Fruit fly (Drosophila melanogaster) whole organism, embryonic: ENCODE results near the gene CG7402.
A peak's percentile ranks its signal among the peaks of the same experiment; 100 is the strongest.

Experiments
- Atf3 ChIP-seq: fragments of 200-800 bp; sonication (Bioruptor generic); optimal IDR thresholded peaks from 3 replicates; lab custom pipeline; 2016; ENCODE audit warnings: missing biosample characterization, missing genetic modification characterization
- CG11695 ChIP-seq: fragments of 200-800 bp; sonication (Bioruptor generic); IDR thresholded peaks from 3 replicates; pipeline ENCODE4 v1.3.6; 2022; ENCODE audit warnings: missing biosample characterization, missing genetic modification characterization
- CG12219 ChIP-seq: fragments of 200-800 bp; sonication (Bioruptor generic); optimal IDR thresholded peaks from 3 replicates; lab custom pipeline; 2018; ENCODE audit warnings: missing biosample characterization, mild to moderate bottlenecking, missing genetic modification characterization
- CG12769 ChIP-seq: fragments of 200-800 bp; sonication (Bioruptor generic); optimal IDR thresholded peaks from 2 replicates; lab custom pipeline; 2019; ENCODE audit warnings: missing biosample characterization, mild to moderate bottlenecking, missing genetic modification characterization, moderate library complexity
- CG13287 ChIP-seq: fragments of 200-800 bp; sonication (Bioruptor generic); IDR thresholded peaks from 2 replicates; pipeline ENCODE4 v1.3.6; 2022; ENCODE audit warnings: missing biosample characterization, missing genetic modification characterization; ENCODE audit not compliant: partially characterized antibody
- CG13424 ChIP-seq: fragments of 200-800 bp; sonication (Bioruptor generic); optimal IDR thresholded peaks from 2 replicates; lab custom pipeline; 2019; ENCODE audit warnings: missing biosample characterization, mild to moderate bottlenecking, missing genetic modification characterization, moderate library complexity
- CG14050 ChIP-seq: fragments of 200-800 bp; sonication (Bioruptor generic); IDR thresholded peaks from 3 replicates; pipeline ENCODE4 v1.3.6; 2022; ENCODE audit warnings: missing biosample characterization, missing genetic modification characterization
- CG14441 ChIP-seq: fragments of 200-800 bp; sonication (Bioruptor generic); IDR thresholded peaks from 2 replicates; pipeline ENCODE4 v1.3.6; 2022; ENCODE audit warnings: missing biosample characterization, missing genetic modification characterization
- CG14860 ChIP-seq: fragments of 200-800 bp; sonication (Bioruptor generic); IDR thresholded peaks from 3 replicates; pipeline ENCODE4 v1.3.6; 2022; ENCODE audit warnings: missing biosample characterization, missing genetic modification characterization; ENCODE audit not compliant: partially characterized antibody
- CG15269 ChIP-seq: fragments of 200-800 bp; sonication (Bioruptor generic); optimal IDR thresholded peaks from 2 replicates; lab custom pipeline; 2018; ENCODE audit warnings: missing biosample characterization, mild to moderate bottlenecking, missing genetic modification characterization, moderate library complexity
- CG1529 ChIP-seq: fragments of 200-800 bp; sonication (Bioruptor generic); optimal IDR thresholded peaks from 3 replicates; lab custom pipeline; 2018; ENCODE audit warnings: missing biosample characterization, missing genetic modification characterization
- CG2120 ChIP-seq: fragments of 200-800 bp; sonication (Bioruptor generic); optimal IDR thresholded peaks from 3 replicates; lab custom pipeline; 2016; ENCODE audit warnings: missing biosample characterization, missing genetic modification characterization
- CG2678 ChIP-seq: fragments of 200-800 bp; sonication (Bioruptor generic); optimal IDR thresholded peaks from 3 replicates; lab custom pipeline; 2019; ENCODE audit warnings: missing biosample characterization, mild to moderate bottlenecking, missing genetic modification characterization, moderate library complexity
- CG32532 ChIP-seq: fragments of 200-800 bp; sonication (Bioruptor generic); IDR thresholded peaks from 2 replicates; pipeline ENCODE4 v1.3.6; 2022; ENCODE audit warnings: missing biosample characterization, missing genetic modification characterization
- CG3726 ChIP-seq: fragments of 200-800 bp; sonication (Bioruptor generic); IDR thresholded peaks from 3 replicates; pipeline ENCODE4, ENCODE4 v1.3.6; 2022; ENCODE audit warnings: missing biosample characterization, missing genetic modification characterization
- CG4707 ChIP-seq: fragments of 200-800 bp; sonication (Bioruptor generic); optimal IDR thresholded peaks from 2 replicates; lab custom pipeline; 2018; ENCODE audit warnings: missing biosample characterization, mild to moderate bottlenecking, missing genetic modification characterization, moderate library complexity
- CG7372 ChIP-seq: fragments of 200-800 bp; sonication (Bioruptor generic); IDR thresholded peaks from 2 replicates; pipeline ENCODE4 v1.3.6; 2022; ENCODE audit warnings: missing biosample characterization, missing genetic modification characterization
- CG8281 ChIP-seq: fragments of 200-800 bp; sonication (Bioruptor generic); optimal IDR thresholded peaks from 2 replicates; lab custom pipeline; 2018; ENCODE audit warnings: missing biosample characterization, mild to moderate bottlenecking, missing genetic modification characterization, moderate library complexity
- Dp ChIP-seq: fragments of 200-800 bp; sonication (Bioruptor generic); optimal IDR thresholded peaks from 2 replicates; lab custom pipeline; 2018; ENCODE audit warnings: missing biosample characterization, mild to moderate bottlenecking, missing genetic modification characterization, moderate library complexity
- HmgZ ChIP-seq: fragments of 200-800 bp; sonication (Bioruptor generic); optimal IDR thresholded peaks from 2 replicates; lab custom pipeline; 2018; ENCODE audit warnings: missing biosample characterization, mild to moderate bottlenecking, missing genetic modification characterization
- MBD-R2 ChIP-seq: fragments of 200-800 bp; sonication (Bioruptor generic); IDR thresholded peaks from 2 replicates; pipeline ENCODE4 v1.3.6; 2022; ENCODE audit warnings: missing biosample characterization, missing genetic modification characterization
- Med ChIP-seq: fragments of 200-800 bp; sonication (Bioruptor generic); peaks from one replicate; lab custom pipeline; 2016; ENCODE audit warnings: missing biosample characterization, missing genetic modification characterization, mild to moderate bottlenecking, inconsistent platforms, moderate library complexity
- Mrtf ChIP-seq: fragments of 200-800 bp; sonication (Bioruptor generic); IDR thresholded peaks from 3 replicates; pipeline ENCODE4 v1.3.6; 2022; ENCODE audit warnings: missing biosample characterization, missing genetic modification characterization
- Pdp1 ChIP-seq, 2 experiments: fragments of 200-800 bp; sonication (Bioruptor generic); optimal IDR thresholded peaks; 3 replicates each; lab custom pipeline; 2016; ENCODE audit warnings: missing biosample characterization in 2 of 2, missing genetic modification characterization in 2 of 2, mild to moderate bottlenecking in 1 of 2, moderate library complexity in 1 of 2
- Ptx1 ChIP-seq: fragments of 200-800 bp; sonication (Bioruptor generic); IDR thresholded peaks from 2 replicates; pipeline ENCODE4 v1.3.6; 2022; ENCODE audit warnings: missing biosample characterization, missing genetic modification characterization
- Sox100B ChIP-seq: fragments of 200-800 bp; sonication (Bioruptor generic); optimal IDR thresholded peaks from 3 replicates; lab custom pipeline; 2018; ENCODE audit warnings: missing biosample characterization, mild to moderate bottlenecking, missing genetic modification characterization
- ash1 ChIP-seq: fragments of 200-800 bp; sonication (Bioruptor generic); optimal IDR thresholded peaks from 2 replicates; lab custom pipeline; 2018; ENCODE audit warnings: missing biosample characterization, mild to moderate bottlenecking, missing genetic modification characterization
- bab2 ChIP-seq: fragments of 200-800 bp; sonication (Bioruptor generic); optimal IDR thresholded peaks from 2 replicates; lab custom pipeline; 2016; ENCODE audit warnings: missing biosample characterization, missing genetic modification characterization
- bcd ChIP-seq: fragments of 200-800 bp; sonication (Bioruptor generic); optimal IDR thresholded peaks from 2 replicates; lab custom pipeline; 2017; ENCODE audit warnings: missing biosample characterization, mild to moderate bottlenecking, missing genetic modification characterization
- bowl ChIP-seq: fragments of 200-800 bp; sonication (Bioruptor generic); IDR thresholded peaks from 2 replicates; pipeline ENCODE4 v1.3.6; 2022; ENCODE audit warnings: missing biosample characterization, missing genetic modification characterization
- bsh ChIP-seq, 2 experiments: fragments of 200-800 bp; sonication (Bioruptor generic); optimal IDR thresholded peaks; 2 replicates each; lab custom pipeline; 2017 to 2018; ENCODE audit warnings: mild to moderate bottlenecking in 2 of 2, missing biosample characterization in 2 of 2, missing genetic modification characterization in 2 of 2, moderate library complexity in 1 of 2
- ci ChIP-seq: fragments of 200-800 bp; sonication (Bioruptor generic); IDR thresholded peaks from 3 replicates; pipeline ENCODE4 v1.3.6; 2022; ENCODE audit warnings: missing biosample characterization, missing genetic modification characterization
- crc ChIP-seq: fragments of 200-800 bp; sonication (Bioruptor generic); optimal IDR thresholded peaks from 2 replicates; lab custom pipeline; 2016; ENCODE audit warnings: missing biosample characterization, missing genetic modification characterization
- dpn ChIP-seq, 2 experiments: fragments of 200-800 bp; sonication (Bioruptor generic); optimal IDR thresholded peaks; 3 replicates each; lab custom pipeline; 2016; ENCODE audit warnings: missing biosample characterization in 2 of 2, missing genetic modification characterization in 2 of 2
- kah ChIP-seq: fragments of 200-800 bp; sonication (Bioruptor generic); optimal IDR thresholded peaks from 2 replicates; lab custom pipeline; 2018; ENCODE audit warnings: missing biosample characterization, mild to moderate bottlenecking, missing genetic modification characterization
- lilli ChIP-seq: fragments of 200-800 bp; sonication (Bioruptor generic); optimal IDR thresholded peaks from 3 replicates; lab custom pipeline; 2016; ENCODE audit warnings: missing biosample characterization, missing genetic modification characterization
- lmd ChIP-seq: fragments of 200-800 bp; sonication (Bioruptor generic); IDR thresholded peaks from 2 replicates; pipeline ENCODE4 v1.3.6; 2022; ENCODE audit warnings: missing biosample characterization, missing genetic modification characterization
- mld ChIP-seq: fragments of 200-800 bp; sonication (Bioruptor generic); IDR thresholded peaks from 3 replicates; pipeline ENCODE4 v1.3.6; 2022; ENCODE audit warnings: missing biosample characterization, missing genetic modification characterization; ENCODE audit not compliant: partially characterized antibody
- pan ChIP-seq, 4 experiments: fragments of >200 bp in 3 of 4; fragments of 200-800 bp in 1 of 4; sonication (Bioruptor generic) in 1 of 4; optimal IDR thresholded peaks in 3 of 4; IDR thresholded peaks in 1 of 4; 2 replicates each; pipeline versions ENCODE4 v1.3.6 to Lab custom; 2017 to 2022; ENCODE audit warnings: missing biosample characterization in 2 of 4, missing genetic modification characterization in 2 of 4, mixed read lengths in 1 of 4
- phol ChIP-seq: fragments of 200-800 bp; sonication (Bioruptor generic); optimal IDR thresholded peaks from 3 replicates; lab custom pipeline; 2018; ENCODE audit warnings: missing biosample characterization, mild to moderate bottlenecking, missing genetic modification characterization, moderate library complexity
- row ChIP-seq: fragments of 200-800 bp; sonication (Bioruptor generic); IDR thresholded peaks from 3 replicates; pipeline ENCODE4 v1.3.6; 2022; ENCODE audit warnings: missing biosample characterization, missing genetic modification characterization
- scrt ChIP-seq: fragments of 200-800 bp; sonication (Bioruptor generic); optimal IDR thresholded peaks from 2 replicates; lab custom pipeline; 2018; ENCODE audit warnings: missing biosample characterization, mild to moderate bottlenecking, missing genetic modification characterization, moderate library complexity
- seq ChIP-seq: fragments of 200-800 bp; sonication (Bioruptor generic); IDR thresholded peaks from 2 replicates; pipeline ENCODE4 v1.3.6; 2022; ENCODE audit warnings: missing biosample characterization, missing genetic modification characterization
- sug ChIP-seq: fragments of 200-800 bp; optimal IDR thresholded peaks from 2 replicates; lab custom pipeline; 2019; ENCODE audit warnings: missing biosample characterization, mild to moderate bottlenecking, missing genetic modification characterization, moderate library complexity
- toy ChIP-seq: fragments of 200-800 bp; sonication (Bioruptor generic); IDR thresholded peaks from 2 replicates; pipeline ENCODE4 v1.3.6; 2022; ENCODE audit warnings: missing biosample characterization, missing genetic modification characterization
- unc-4 ChIP-seq: fragments of 200-800 bp; sonication (Bioruptor generic); IDR thresholded peaks from 2 replicates; pipeline ENCODE4 v1.3.6; 2022; ENCODE audit warnings: missing biosample characterization, missing genetic modification characterization; ENCODE audit not compliant: partially characterized antibody
- zen2 ChIP-seq: fragments of 200-800 bp; sonication (Bioruptor generic); IDR thresholded peaks from 3 replicates; pipeline ENCODE4 v1.3.6; 2022; ENCODE audit warnings: missing biosample characterization, missing genetic modification characterization; ENCODE audit not compliant: partially characterized antibody

CG7402 gene

dm6 chr3L:17842892-17843703 is 44.4 kb upstream of the CG7402 start, which contains the start of gene CG5567 (continued):
- TF ChIP-seq sug (tag; lab: Kevin White, UChicago) = peak; percentile 36
- TF ChIP-seq dpn (GFP tag; optimal IDR thresholded peaks at IDR 0.05; lab: Kevin White, UChicago) = peak in 1 of 2 experiments; percentile 21
- TF ChIP-seq crc (GFP tag; lab: Kevin White, UChicago) = no peak
- TF ChIP-seq row (GFP tag; lab: Robert Waterston, UW) = peak; percentile 87
- peak; percentile 2 for TF ChIP-seq bcd (GFP tag; lab: Kevin White, UChicago)
- no peak; the same call in 1 of the 2 replicates for TF ChIP-seq seq
- no peak for TF ChIP-seq Ptx1 (GFP tag; lab: Robert Waterston, UW)
- no peak for TF ChIP-seq CG7372 (GFP tag; lab: Robert Waterston, UW)
- TF ChIP-seq kah (GFP tag; lab: Kevin White, UChicago) = peak; percentile 95
- TF ChIP-seq Atf3 (GFP tag; lab: Kevin White, UChicago) = no peak
- TF ChIP-seq CG12769 = peak; percentile 17
- TF ChIP-seq Dp (GFP tag; lab: Kevin White, UChicago) = peak; percentile 86
- TF ChIP-seq scrt (GFP tag; lab: Kevin White, UChicago) = peak; percentile 85
- no peak for TF ChIP-seq bowl
- peak; percentile 34; the same call in 1 of the 2 replicates for TF ChIP-seq CG32532 (GFP tag; lab: Robert Waterston, UW)
- peak; percentile 29 for TF ChIP-seq CG15269 (tag; lab: Kevin White, UChicago)
- TF ChIP-seq CG8281 = no peak
- peak; percentile 17; the same call in 1 of the 2 replicates for TF ChIP-seq lmd (GFP tag; lab: Robert Waterston, UW)
- peak; percentile 2 for TF ChIP-seq phol (tag; lab: Kevin White, UChicago)
- 0 out of 2 replicates have a peak, but pooled peaks have one; percentile 21 for TF ChIP-seq unc-4
- TF ChIP-seq pan (optimal IDR thresholded peaks at IDR 0.05; lab: Kevin White, UChicago) = no peak
- peak in 1 of 2 experiments; percentile 45 for TF ChIP-seq pan (GFP tag; optimal IDR thresholded peaks at IDR 0.05 in 1 of 2, IDR thresholded peaks at IDR 0.05 in 1 of 2)
- TF ChIP-seq bsh (GFP tag; optimal IDR thresholded peaks at IDR 0.05; lab: Kevin White, UChicago) = peak in 1 of 2 experiments; percentile 23
- no peak for TF ChIP-seq CG12219
- TF ChIP-seq bab2 = no peak
- no peak for TF ChIP-seq CG14441
- TF ChIP-seq CG14860 = no peak
- no peak for TF ChIP-seq CG4707
- no peak for TF ChIP-seq CG1529 (GFP tag; lab: Kevin White, UChicago)
- TF ChIP-seq zen2 (GFP tag; lab: Robert Waterston, UW) = no peak
- TF ChIP-seq CG14050 (GFP tag; lab: Robert Waterston, UW) = no peak
- no peak for TF ChIP-seq mld (GFP tag; lab: Robert Waterston, UW)
- peak; percentile 15 for TF ChIP-seq CG13424 (tag; lab: Kevin White, UChicago)
- TF ChIP-seq CG2678 = peak; percentile 32
- no peak for TF ChIP-seq CG3726
- TF ChIP-seq toy (GFP tag; lab: Robert Waterston, UW) = no peak
- peak in 1 of 2 experiments; percentile 93 for TF ChIP-seq Pdp1 (GFP tag; optimal IDR thresholded peaks at IDR 0.05; lab: Kevin White, UChicago)
- no peak for TF ChIP-seq ash1 (GFP tag; lab: Kevin White, UChicago)
- peak; percentile 87 for TF ChIP-seq Med (GFP tag; lab: Kevin White, UChicago)
- TF ChIP-seq MBD-R2 (GFP tag; lab: Robert Waterston, UW) = 0 out of 2 replicates have a peak, but pooled peaks have one; percentile 41
- no peak for TF ChIP-seq Mrtf (GFP tag; lab: Robert Waterston, UW)
- peak; percentile 54 for TF ChIP-seq lilli (GFP tag; lab: Kevin White, UChicago)
- TF ChIP-seq CG2120 (GFP tag; lab: Kevin White, UChicago) = peak; percentile 58
- TF ChIP-seq Sox100B (GFP tag; lab: Kevin White, UChicago) = no peak
- TF ChIP-seq CG13287 = peak; percentile 26; the same call in 1 of the 2 replicates
- TF ChIP-seq HmgZ (tag; lab: Kevin White, UChicago) = peak; percentile 22
- 0 out of 3 replicates have a peak, but pooled peaks have one; percentile 37 for TF ChIP-seq ci
- TF ChIP-seq CG11695 (GFP tag; lab: Robert Waterston, UW) = peak; percentile 46; the same call in 1 of the 3 replicates
